Fruit fly (Drosophila melanogaster) whole organism, embryonic: ENCODE data around the gene hang.

Experiments
- Bdp1 ChIP-seq: fragments of 200-800 bp; sonication (Bioruptor generic); optimal IDR thresholded peaks from 3 replicates; lab custom pipeline; 2016; ENCODE audit warnings: missing biosample characterization, missing genetic modification characterization
- Bgb ChIP-seq: fragments of 200-800 bp; sonication (Bioruptor generic); IDR thresholded peaks from 2 replicates; pipeline ENCODE4 v1.3.6; 2022; ENCODE audit warnings: missing biosample characterization, missing genetic modification characterization; ENCODE audit not compliant: partially characterized antibody
- CG10431 ChIP-seq: fragments of 200-800 bp; sonication (Bioruptor generic); optimal IDR thresholded peaks from 3 replicates; lab custom pipeline; 2018; ENCODE audit warnings: missing biosample characterization, mild to moderate bottlenecking, missing genetic modification characterization
- CG11247 ChIP-seq: fragments of 200-800 bp; sonication (Bioruptor generic); IDR thresholded peaks from 2 replicates; pipeline ENCODE4 v1.3.6; 2022; ENCODE audit warnings: missing biosample characterization, missing genetic modification characterization
- CG16813 ChIP-seq: fragments of 200-800 bp; sonication (Bioruptor generic); IDR thresholded peaks from 3 replicates; pipeline ENCODE4 v1.3.6; 2022; ENCODE audit warnings: missing biosample characterization, missing genetic modification characterization; ENCODE audit not compliant: partially characterized antibody
- CG16863 ChIP-seq: fragments of 200-800 bp; sonication (Bioruptor generic); optimal IDR thresholded peaks from 3 replicates; lab custom pipeline; 2016; ENCODE audit warnings: missing biosample characterization, missing genetic modification characterization
- CG17802 ChIP-seq: fragments of 200-800 bp; sonication (Bioruptor generic); optimal IDR thresholded peaks from 2 replicates; lab custom pipeline; 2018; ENCODE audit warnings: missing biosample characterization, mild to moderate bottlenecking, missing genetic modification characterization, moderate library complexity
- CG18011 ChIP-seq: fragments of 200-800 bp; sonication (Bioruptor generic); optimal IDR thresholded peaks from 2 replicates; lab custom pipeline; 2017; ENCODE audit warnings: missing biosample characterization, missing genetic modification characterization, mild to moderate bottlenecking, moderate library complexity, missing genotype
- CG2202 ChIP-seq: fragments of 200-800 bp; sonication (Bioruptor generic); optimal IDR thresholded peaks from 2 replicates; lab custom pipeline; 2018; ENCODE audit warnings: missing biosample characterization, mild to moderate bottlenecking, missing genetic modification characterization
- CG31365 ChIP-seq: fragments of 200-800 bp; sonication (Bioruptor generic); optimal IDR thresholded peaks from 2 replicates; lab custom pipeline; 2018; ENCODE audit warnings: missing biosample characterization, mild to moderate bottlenecking, missing genetic modification characterization
- CG33557 ChIP-seq: fragments of 200-800 bp; sonication (Bioruptor generic); optimal IDR thresholded peaks from 2 replicates; lab custom pipeline; 2019; ENCODE audit warnings: missing biosample characterization, mild to moderate bottlenecking, missing genetic modification characterization, moderate library complexity
- CG34376 ChIP-seq: fragments of 200-800 bp; sonication (Bioruptor generic); optimal IDR thresholded peaks from 2 replicates; lab custom pipeline; 2018; ENCODE audit warnings: missing biosample characterization, mild to moderate bottlenecking, missing genetic modification characterization
- CG34422 ChIP-seq: fragments of 200-800 bp; sonication (Bioruptor generic); IDR thresholded peaks from 3 replicates; pipeline ENCODE4 v1.3.6; 2022; ENCODE audit warnings: missing biosample characterization, missing genetic modification characterization
- CG6765 ChIP-seq: fragments of 200-800 bp; sonication (Bioruptor generic); optimal IDR thresholded peaks from 3 replicates; lab custom pipeline; 2017; ENCODE audit warnings: missing biosample characterization, mild to moderate bottlenecking, missing genetic modification characterization
- CG7271 ChIP-seq: fragments of 200-800 bp; sonication (Bioruptor generic); optimal IDR thresholded peaks from 2 replicates; lab custom pipeline; 2018; ENCODE audit warnings: missing biosample characterization, mild to moderate bottlenecking, missing genetic modification characterization, moderate library complexity
- CG8478 ChIP-seq: fragments of >200 bp; optimal IDR thresholded peaks from 2 replicates; lab custom pipeline; 2018
- CG8765 ChIP-seq: fragments of 200-800 bp; sonication (Bioruptor generic); IDR thresholded peaks from 2 replicates; pipeline ENCODE4 v1.3.6; 2022; ENCODE audit warnings: missing biosample characterization, missing genetic modification characterization
- CG8944 ChIP-seq: fragments of 200-800 bp; sonication (Bioruptor generic); optimal IDR thresholded peaks from 3 replicates; lab custom pipeline; 2016; ENCODE audit warnings: missing biosample characterization, missing genetic modification characterization
- CoRest ChIP-seq: fragments of 200-800 bp; sonication (Bioruptor generic); optimal IDR thresholded peaks from 3 replicates; lab custom pipeline; 2018; ENCODE audit warnings: missing biosample characterization, mild to moderate bottlenecking, missing genetic modification characterization, moderate library complexity
- D19A ChIP-seq: fragments of 200-800 bp; optimal IDR thresholded peaks from 3 replicates; lab custom pipeline; 2019; ENCODE audit warnings: missing biosample characterization, mild to moderate bottlenecking, missing genetic modification characterization, moderate library complexity
- Dbx ChIP-seq: fragments of 200-800 bp; sonication (Bioruptor generic); IDR thresholded peaks from 3 replicates; pipeline ENCODE4 v1.3.6; 2022; ENCODE audit warnings: missing biosample characterization, missing genetic modification characterization
- Dll ChIP-seq: fragments of 200-800 bp; sonication (Bioruptor generic); IDR thresholded peaks from 4 replicates; pipeline ENCODE4 v1.3.6; 2022; ENCODE audit warnings: missing biosample characterization, missing genetic modification characterization; ENCODE audit not compliant: partially characterized antibody
- E2f2 ChIP-seq: fragments of 200-800 bp; sonication (Bioruptor generic); IDR thresholded peaks from 2 replicates; pipeline ENCODE4 v1.3.6; 2022; ENCODE audit warnings: missing biosample characterization, missing genetic modification characterization
- Ets97D ChIP-seq: fragments of 200-800 bp; sonication (Bioruptor generic); optimal IDR thresholded peaks from 3 replicates; lab custom pipeline; 2016; ENCODE audit warnings: missing biosample characterization, missing genetic modification characterization
- Fer1 ChIP-seq: fragments of 200-800 bp; sonication (Bioruptor generic); optimal IDR thresholded peaks from 2 replicates; lab custom pipeline; 2017; ENCODE audit warnings: missing biosample characterization, mild to moderate bottlenecking, missing genetic modification characterization
- Gsc ChIP-seq: fragments of 200-800 bp; sonication (Bioruptor generic); IDR thresholded peaks from 2 replicates; pipeline ENCODE4 v1.3.6; 2022; ENCODE audit warnings: missing biosample characterization, missing genetic modification characterization
- H2.0 ChIP-seq: fragments of 200-800 bp; sonication (Bioruptor generic); IDR thresholded peaks from 2 replicates; pipeline ENCODE4 v1.3.6; 2022; ENCODE audit warnings: missing biosample characterization, missing genetic modification characterization
- HHEX ChIP-seq: fragments of 200-800 bp; sonication (Bioruptor generic); optimal IDR thresholded peaks from 3 replicates; lab custom pipeline; 2017; ENCODE audit warnings: missing biosample characterization, mild to moderate bottlenecking, missing genetic modification characterization, missing genetic modification reagents
- HmgD ChIP-seq: fragments of 200-800 bp; sonication (Bioruptor generic); optimal IDR thresholded peaks from 3 replicates; lab custom pipeline; 2016; ENCODE audit warnings: missing biosample characterization, missing genetic modification characterization
- MESR4 ChIP-seq: fragments of 200-800 bp; sonication (Bioruptor generic); optimal IDR thresholded peaks from 2 replicates; lab custom pipeline; 2018; ENCODE audit warnings: missing biosample characterization, mild to moderate bottlenecking, missing genetic modification characterization, moderate library complexity
- Max ChIP-seq: fragments of 200-800 bp; sonication (Bioruptor generic); optimal IDR thresholded peaks from 2 replicates; lab custom pipeline; 2016; ENCODE audit warnings: missing biosample characterization, mild to moderate bottlenecking, missing genetic modification characterization
- Nf-YB ChIP-seq: fragments of 200-800 bp; sonication (Bioruptor generic); optimal IDR thresholded peaks from 3 replicates; lab custom pipeline; 2019; ENCODE audit warnings: missing biosample characterization, mild to moderate bottlenecking, missing genetic modification characterization, moderate library complexity
- Pdp1 ChIP-seq, 2 experiments: fragments of 200-800 bp; sonication (Bioruptor generic); optimal IDR thresholded peaks; 3 replicates each; lab custom pipeline; 2016; ENCODE audit warnings: missing biosample characterization in 2 of 2, missing genetic modification characterization in 2 of 2, mild to moderate bottlenecking in 1 of 2, moderate library complexity in 1 of 2
- ase ChIP-seq: fragments of 200-800 bp; sonication (Bioruptor generic); IDR thresholded peaks from 3 replicates; pipeline ENCODE4 v1.3.6; 2022; ENCODE audit warnings: missing biosample characterization, missing genetic modification characterization
- cad ChIP-seq: fragments of >200 bp; optimal IDR thresholded peaks from 2 replicates; lab custom pipeline; 2017; ENCODE audit warnings: missing biosample characterization, missing genetic modification characterization
- eyg ChIP-seq: fragments of 200-800 bp; sonication (Bioruptor generic); optimal IDR thresholded peaks from 3 replicates; lab custom pipeline; 2016; ENCODE audit warnings: missing biosample characterization, missing genetic modification characterization
- jing ChIP-seq: fragments of 200-800 bp; sonication (Bioruptor generic); optimal IDR thresholded peaks from 2 replicates; lab custom pipeline; 2018; ENCODE audit warnings: missing biosample characterization, mild to moderate bottlenecking, missing genetic modification characterization
- kay ChIP-seq: fragments of 200-800 bp; sonication (Bioruptor generic); optimal IDR thresholded peaks from 2 replicates; lab custom pipeline; 2016; ENCODE audit warnings: missing biosample characterization, missing genetic modification characterization
- mam ChIP-seq: fragments of 200-800 bp; sonication (Bioruptor generic); optimal IDR thresholded peaks from 3 replicates; lab custom pipeline; 2016; ENCODE audit warnings: missing biosample characterization, missing genetic modification characterization
- nom ChIP-seq: fragments of 200-800 bp; sonication (Bioruptor generic); optimal IDR thresholded peaks from 2 replicates; lab custom pipeline; 2017; ENCODE audit warnings: missing biosample characterization, missing genetic modification characterization, mild to moderate bottlenecking, moderate library complexity, missing genetic modification reagents
- pho ChIP-seq: fragments of 200-800 bp; sonication (Bioruptor generic); optimal IDR thresholded peaks from 2 replicates; lab custom pipeline; 2016; ENCODE audit warnings: missing biosample characterization, missing genetic modification characterization
- sc ChIP-seq, 3 experiments: fragments of >200 bp in 2 of 3; fragments of 200-800 bp in 1 of 3; sonication (Bioruptor generic) in 1 of 3; optimal IDR thresholded peaks; 2 replicates in 2 of 3; 3 replicates in 1 of 3; lab custom pipeline; 2017; ENCODE audit warnings: mild to moderate bottlenecking in 1 of 3, missing biosample characterization in 1 of 3, missing genetic modification characterization in 1 of 3, missing genetic modification reagents in 1 of 3
- sim ChIP-seq: fragments of 200-800 bp; sonication (Bioruptor generic); IDR thresholded peaks from 2 replicates; pipeline ENCODE4 v1.3.6; 2022; ENCODE audit warnings: missing biosample characterization, missing genetic modification characterization
- slbo ChIP-seq: fragments of 200-800 bp; sonication (Bioruptor generic); IDR thresholded peaks from 2 replicates; pipeline ENCODE4 v1.3.6; 2022; ENCODE audit warnings: missing biosample characterization, missing genetic modification characterization
- sr ChIP-seq: fragments of 200-800 bp; sonication (Bioruptor generic); IDR thresholded peaks from 3 replicates; pipeline ENCODE4 v1.3.6; 2022; ENCODE audit warnings: missing biosample characterization, missing genetic modification characterization
- ssp ChIP-seq: fragments of 200-800 bp; sonication (Bioruptor generic); IDR thresholded peaks from 2 replicates; pipeline ENCODE4 v1.3.6; 2022; ENCODE audit warnings: missing biosample characterization, missing genetic modification characterization
- stwl ChIP-seq: fragments of 200-800 bp; sonication (Bioruptor generic); optimal IDR thresholded peaks from 3 replicates; lab custom pipeline; 2018; ENCODE audit warnings: missing biosample characterization, mild to moderate bottlenecking, missing genetic modification characterization, moderate library complexity
- vfl ChIP-seq: fragments of 200-800 bp; sonication (Bioruptor generic); optimal IDR thresholded peaks from 2 replicates; lab custom pipeline; 2016; ENCODE audit warnings: missing biosample characterization, missing genetic modification characterization
- zf30C ChIP-seq: fragments of 200-800 bp; sonication (Bioruptor generic); optimal IDR thresholded peaks from 3 replicates; lab custom pipeline; 2018; ENCODE audit warnings: missing biosample characterization, mild to moderate bottlenecking, missing genetic modification characterization

The hang gene

DNA sequence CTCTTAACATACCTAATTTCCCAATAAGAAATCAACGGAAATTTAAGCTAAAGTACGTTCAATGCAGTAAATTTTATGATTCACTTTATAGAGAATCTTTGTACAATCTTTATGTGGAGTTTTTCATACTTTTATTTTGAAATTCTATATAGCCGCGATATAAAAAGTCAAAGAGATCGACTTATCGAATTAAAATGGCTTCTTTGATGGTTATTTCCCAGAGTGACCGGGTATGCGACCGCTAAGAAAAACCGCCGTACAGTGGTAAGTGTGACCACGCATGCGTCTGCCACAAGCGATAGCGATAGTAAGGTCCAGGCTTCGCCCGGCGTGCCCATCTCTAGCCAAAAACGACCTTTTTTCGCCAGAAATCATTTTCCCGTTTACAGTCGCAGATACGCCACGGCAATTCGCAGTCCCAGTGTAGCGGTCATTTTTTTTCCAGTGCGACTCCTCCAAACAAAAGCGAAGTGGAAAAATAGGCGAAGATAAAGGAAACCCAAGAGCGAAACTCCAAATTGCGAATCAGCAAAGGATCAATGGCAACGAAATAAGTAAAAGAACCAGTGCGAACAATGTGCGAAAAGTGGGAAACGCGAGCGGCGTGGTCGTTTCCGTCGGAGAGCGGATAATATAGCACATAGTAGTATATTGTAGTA is at the start of gene hang (continued):
- TF ChIP-seq Dbx (GFP tag; lab: Robert Waterston, UW) (peak; percentile 64; the same call in 1 of the 3 replicates), Pdp1 (GFP tag; optimal IDR thresholded peaks at IDR 0.05; lab: Kevin White, UChicago) (peak in 1 of 2 experiments; percentile 30), CG31365 (peak; percentile 7), D19A (tag; lab: Kevin White, UChicago) (peak; percentile 18), H2.0 (GFP tag; lab: Robert Waterston, UW) (peak; percentile 28; the same call in 1 of the 2 replicates), CG33557 (peak; percentile 9), sr (0 out of 3 replicates have a peak, but pooled peaks have one; percentile 7), HHEX (GFP tag; lab: Kevin White, UChicago) (peak; percentile 56), stwl (tag; lab: Kevin White, UChicago) (peak; percentile 31), ssp (no peak), HmgD (GFP tag; lab: Kevin White, UChicago) (peak; percentile 83), Ets97D (GFP tag; lab: Kevin White, UChicago) (peak; percentile 83), CG7271 (tag; lab: Kevin White, UChicago) (peak; percentile 20), CoRest (no peak), CG2202 (tag; lab: Kevin White, UChicago) (peak; percentile 5), CG18011 (GFP tag; lab: Kevin White, UChicago) (no peak), Dll (GFP tag; lab: Robert Waterston, UW) (peak; percentile 66; the same call in 3 of the 4 replicates), ase (no peak), vfl (GFP tag; lab: Kevin White, UChicago) (no peak), CG11247 (GFP tag; lab: Robert Waterston, UW) (peak; percentile 51), E2f2 (GFP tag; lab: Robert Waterston, UW) (peak; percentile 71), zf30C (GFP tag; lab: Kevin White, UChicago) (no peak), CG34422 (GFP tag; lab: Robert Waterston, UW) (0 out of 3 replicates have a peak, but pooled peaks have one; percentile 41), CG16813 (GFP tag; lab: Robert Waterston, UW) (peak; percentile 76), jing (GFP tag; lab: Kevin White, UChicago) (no peak), slbo (GFP tag; lab: Robert Waterston, UW) (peak; percentile 60), CG16863 (GFP tag; lab: Kevin White, UChicago) (no peak), Fer1 (GFP tag; lab: Kevin White, UChicago) (peak; percentile 73), MESR4 (GFP tag; lab: Kevin White, UChicago) (peak; percentile 88), CG10431 (GFP tag; lab: Kevin White, UChicago) (peak; percentile 41), pho (GFP tag; lab: Kevin White, UChicago) (no peak), sc (optimal IDR thresholded peaks at IDR 0.05; lab: Kevin White, UChicago) (no peak), sc (GFP tag; optimal IDR thresholded peaks at IDR 0.05; lab: Kevin White, UChicago) (no peak), nom (GFP tag; lab: Kevin White, UChicago) (peak; percentile 67), Bgb (peak; percentile 90), Gsc (no peak), Bdp1 (no peak), CG34376 (GFP tag; lab: Kevin White, UChicago) (peak; percentile 67), sim (no peak), CG8478 (lab: Kevin White, UChicago) (no peak), Max (no peak), mam (GFP tag; lab: Kevin White, UChicago) (peak; percentile 34), Nf-YB (GFP tag; lab: Kevin White, UChicago) (peak; percentile 18), CG8765 (GFP tag; lab: Robert Waterston, UW) (no peak), eyg (GFP tag; lab: Kevin White, UChicago) (peak; percentile 37), CG17802 (no peak), cad (GFP tag; lab: Kevin White, UChicago) (no peak), kay (no peak), CG8944 (GFP tag; lab: Kevin White, UChicago) (no peak), CG6765 (GFP tag; lab: Kevin White, UChicago) (peak; percentile 64)
